Worm (Caenorhabditis elegans) whole organism, early embryonic: ENCODE results near the gene clec-251.

Experiments used
- B0310.2 ChIP-seq: sonication (generic microtip); optimal IDR thresholded peaks from 2 replicates; lab custom pipeline; 2016; ENCODE audit warnings: mild to moderate bottlenecking, missing genetic modification characterization, missing compliant biosample characterization
- F13C5.2 ChIP-seq: sonication (generic microtip); optimal IDR thresholded peaks from 2 replicates; lab custom pipeline; 2017; ENCODE audit warnings: mild to moderate bottlenecking, missing genetic modification characterization, inconsistent platforms, missing compliant biosample characterization
- aly-1 ChIP-seq: sonication (generic microtip); optimal IDR thresholded peaks from 2 replicates; lab custom pipeline; 2016; ENCODE audit warnings: missing genetic modification characterization, missing compliant biosample characterization
- ama-1 ChIP-seq: fragments of 150-350 bp; optimal IDR thresholded peaks from 2 replicates; lab custom pipeline; 2014
- ceh-13 ChIP-seq: fragments of 200-800 bp; sonication (Bioruptor generic); optimal IDR thresholded peaks from 2 replicates; lab custom pipeline; 2018; ENCODE audit warnings: mild to moderate bottlenecking, missing genetic modification characterization, missing compliant biosample characterization
- ceh-36 ChIP-seq: sonication (generic microtip); optimal IDR thresholded peaks from 2 replicates; lab custom pipeline; 2016; ENCODE audit warnings: missing genetic modification characterization, inconsistent platforms, missing compliant biosample characterization
- ets-7 ChIP-seq: sonication (generic microtip); optimal IDR thresholded peaks from 2 replicates; lab custom pipeline; 2016; ENCODE audit warnings: missing genotype, missing genetic modification characterization, missing compliant biosample characterization
- flt-1 ChIP-seq: fragments of 200-800 bp; sonication (Bioruptor generic); IDR thresholded peaks from 2 replicates; pipeline ENCODE4 v1.3.6; 2022; ENCODE audit warnings: missing genetic modification characterization, missing compliant biosample characterization
- hmbx-1 ChIP-seq: sonication (generic microtip); optimal IDR thresholded peaks from 2 replicates; lab custom pipeline; 2016; ENCODE audit warnings: mild to moderate bottlenecking, missing genetic modification characterization, missing compliant biosample characterization
- hmg-4 ChIP-seq: fragments of 200-800 bp; sonication (Bioruptor generic); optimal IDR thresholded peaks from 2 replicates; lab custom pipeline; 2018; ENCODE audit warnings: mild to moderate bottlenecking, missing genetic modification characterization, missing compliant biosample characterization
- hnd-1 ChIP-seq: sonication (generic microtip); optimal IDR thresholded peaks from 2 replicates; lab custom pipeline; 2016; ENCODE audit warnings: missing genetic modification characterization, missing compliant biosample characterization
- pes-1 ChIP-seq: fragments of 200-800 bp; sonication (Bioruptor generic); IDR thresholded peaks from 2 replicates; pipeline ENCODE4 v1.3.6; 2022; ENCODE audit warnings: missing genetic modification reagents, missing genetic modification characterization, missing compliant biosample characterization
- scrt-1 ChIP-seq: fragments of 200-800 bp; sonication (Bioruptor generic); IDR thresholded peaks from 2 replicates; pipeline ENCODE4 v1.3.6; 2022; ENCODE audit warnings: missing genetic modification characterization, missing compliant biosample characterization
- sea-1 ChIP-seq: fragments of 200-800 bp; sonication (Bioruptor generic); conservative IDR thresholded peaks from 2 replicates; pipeline ENCODE4 v1.3.6; 2022; ENCODE audit warnings: missing genetic modification characterization, missing compliant biosample characterization
- tbx-11 ChIP-seq: fragments of 200-800 bp; sonication (Bioruptor generic); IDR thresholded peaks from 2 replicates; pipeline ENCODE4 v1.3.6; 2022; ENCODE audit warnings: missing genetic modification characterization, missing compliant biosample characterization
- tbx-37 ChIP-seq: fragments of 200-800 bp; sonication (Bioruptor generic); conservative IDR thresholded peaks from 2 replicates; pipeline ENCODE4 v1.3.6; 2022; ENCODE audit warnings: missing genetic modification reagents, missing genetic modification characterization, missing compliant biosample characterization
- tra-4 ChIP-seq: sonication (generic microtip); optimal IDR thresholded peaks from 2 replicates; lab custom pipeline; 2017; ENCODE audit warnings: missing genetic modification characterization, missing compliant biosample characterization

Gene clec-251

DNA sequence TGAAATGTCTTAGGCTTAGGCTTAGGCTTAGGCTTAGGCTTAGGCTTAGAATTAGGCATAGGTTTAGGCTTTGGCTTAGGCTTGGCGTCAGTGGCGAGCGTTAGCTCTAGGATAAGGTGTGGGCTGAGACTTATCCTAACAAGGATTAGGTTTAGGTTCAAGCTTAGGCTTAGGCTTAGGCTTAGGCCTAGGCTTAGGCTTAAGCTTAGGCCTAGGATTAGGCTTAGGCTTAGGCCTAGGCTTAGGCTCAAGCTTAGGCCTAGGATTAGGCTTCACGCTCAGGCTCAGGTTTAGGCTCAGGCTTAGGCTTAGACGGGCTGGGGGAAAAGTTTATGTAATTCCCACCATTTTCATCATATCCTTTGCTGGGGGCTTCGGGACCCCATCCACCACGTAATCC lies 12.8 kb downstream of the clec-251 start:
- TF ChIP-seq ceh-36 (tag; lab: Kevin White, UChicago) (peak; percentile 88), tbx-37 (GFP tag; lab: Robert Waterston, UW) (no peak), ceh-13 (GFP tag; lab: Kevin White, UChicago) (no peak)

DNA sequence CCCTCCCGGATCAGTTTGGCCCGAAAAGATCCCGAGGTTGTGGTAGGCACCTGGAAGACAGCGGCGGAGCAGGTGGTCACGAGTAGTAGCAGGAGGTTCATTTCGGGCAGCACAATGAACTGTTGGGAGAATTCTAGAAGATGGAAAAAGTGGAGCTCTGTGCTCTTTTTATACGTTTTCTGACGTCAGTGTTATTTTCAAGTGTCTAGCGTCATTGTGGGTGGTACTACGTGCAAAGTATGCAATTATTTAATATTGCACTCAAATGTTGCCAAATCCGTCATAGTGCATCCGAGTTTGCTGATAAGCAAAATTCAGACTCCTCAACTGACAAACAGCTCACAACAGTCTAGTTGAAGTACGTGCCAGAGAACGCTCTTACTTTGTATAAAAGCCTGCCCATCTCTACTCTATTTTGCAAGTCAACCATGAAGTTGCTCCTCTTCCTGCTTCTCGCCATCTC lies 15.2 kb downstream of the clec-251 start, which contains the start of the genes asp-18 and scl-19:
TSS of gene asp-18 (minus strand) at position 101 of the 463 bp plus-strand sequence.
TSS of gene scl-19 (plus strand) at position 413 of the 463 bp plus-strand sequence.
- TF ChIP-seq sea-1 (GFP tag; lab: Robert Waterston, UW) (no peak), tra-4 (tag; lab: Kevin White, UChicago) (no peak), pes-1 (GFP tag; lab: Robert Waterston, UW) (no peak), scrt-1 (no peak), ama-1 (lab: Kevin White, UChicago) (no peak), hmbx-1 (no peak), ceh-36 (tag; lab: Kevin White, UChicago) (no peak), ceh-13 (GFP tag; lab: Kevin White, UChicago) (no peak), hmg-4 (no peak)

DNA sequence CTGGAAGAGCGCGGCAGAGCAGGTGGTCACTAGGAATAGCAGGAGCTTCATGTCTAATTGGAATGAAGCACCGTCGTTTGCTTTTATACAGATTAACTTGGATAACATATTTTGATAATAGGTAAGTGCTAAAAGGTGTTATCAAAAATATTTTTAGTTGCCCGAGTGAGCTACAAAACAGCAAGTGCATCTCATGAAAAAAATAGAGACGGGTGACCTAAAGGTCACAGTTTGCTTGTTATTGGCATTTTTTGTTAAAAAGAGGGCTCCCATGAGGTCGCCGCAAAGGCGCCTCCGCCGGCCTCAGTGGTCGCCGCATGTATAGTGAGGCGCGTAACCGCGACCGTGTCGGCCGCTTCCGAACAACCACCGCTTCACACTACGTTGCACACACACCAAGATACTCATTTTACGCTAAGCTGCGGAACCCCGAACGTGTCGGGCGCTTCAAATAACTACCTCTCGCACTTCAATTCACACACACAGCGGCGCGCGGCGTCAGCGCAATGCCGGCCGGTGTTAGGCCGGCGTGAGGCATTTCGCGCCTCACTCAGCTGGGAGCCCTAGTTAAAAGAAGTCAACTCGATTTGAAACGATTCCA lies 17.4 kb downstream of the clec-251 start, which contains the start of gene asp-19:
TSS of gene asp-19 (minus strand) at position 51 of the 601 bp plus-strand sequence.
- no peak for TF ChIP-seq tbx-11 (GFP tag; lab: Robert Waterston, UW)
- TF ChIP-seq ceh-13 (GFP tag; lab: Kevin White, UChicago), result no peak
- TF ChIP-seq pes-1 (GFP tag; lab: Robert Waterston, UW), result no peak

DNA sequence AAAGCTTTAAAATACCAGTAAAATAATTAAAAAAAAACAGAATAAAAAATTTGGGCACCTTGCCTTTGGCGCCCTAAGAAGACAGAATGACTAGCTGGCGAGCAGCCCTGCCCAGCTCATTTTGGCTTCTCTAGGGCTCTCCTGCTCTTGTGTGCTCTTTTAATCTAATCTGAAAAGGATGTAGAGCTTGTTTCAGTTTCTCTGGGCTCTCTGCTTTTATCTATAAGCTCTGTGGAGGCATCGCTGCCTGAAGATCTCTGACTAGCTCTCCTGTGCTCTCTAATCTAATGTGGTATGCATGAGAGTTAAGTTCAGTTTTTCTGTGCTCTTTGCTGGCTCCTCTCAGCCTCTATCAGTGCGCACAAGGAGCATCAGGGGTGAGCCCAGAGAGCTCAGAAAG lies 20.9 kb downstream of the clec-251 start:
- TF ChIP-seq hnd-1 (tag; lab: Kevin White, UChicago) (no peak), flt-1 (no peak), hmg-4 (no peak), ama-1 (lab: Kevin White, UChicago) (no peak), pes-1 (GFP tag; lab: Robert Waterston, UW) (no peak), sea-1 (GFP tag; lab: Robert Waterston, UW) (no peak), scrt-1 (no peak), aly-1 (tag; lab: Kevin White, UChicago) (no peak), F13C5.2 (tag; lab: Kevin White, UChicago) (no peak)

DNA sequence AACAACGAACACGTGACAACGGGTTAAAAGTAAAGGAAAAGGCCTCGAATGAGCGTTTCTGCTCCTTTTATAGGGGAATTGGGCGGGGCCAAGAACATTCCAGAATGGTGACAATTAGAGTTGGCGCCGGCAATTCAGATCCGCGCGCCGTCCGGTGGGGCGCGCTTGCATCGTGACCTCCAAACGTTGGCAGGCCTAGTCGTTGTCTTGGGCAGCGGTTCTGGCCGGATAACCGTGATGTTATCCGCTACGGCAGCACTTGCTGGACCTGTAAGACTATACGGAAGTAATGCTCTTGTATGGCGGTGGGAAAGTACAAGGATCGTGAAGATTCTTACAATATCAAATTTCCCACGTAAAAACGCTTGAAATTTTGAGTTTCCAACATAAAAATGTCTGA lies 22.0 kb downstream of the clec-251 start:
- TF ChIP-seq tbx-11 (GFP tag; lab: Robert Waterston, UW), result peak; percentile 41; the same call in 1 of the 2 replicates
- TF ChIP-seq sea-1 (GFP tag; lab: Robert Waterston, UW), result 0 out of 2 replicates have a peak, but pooled peaks have one; percentile 46

DNA sequence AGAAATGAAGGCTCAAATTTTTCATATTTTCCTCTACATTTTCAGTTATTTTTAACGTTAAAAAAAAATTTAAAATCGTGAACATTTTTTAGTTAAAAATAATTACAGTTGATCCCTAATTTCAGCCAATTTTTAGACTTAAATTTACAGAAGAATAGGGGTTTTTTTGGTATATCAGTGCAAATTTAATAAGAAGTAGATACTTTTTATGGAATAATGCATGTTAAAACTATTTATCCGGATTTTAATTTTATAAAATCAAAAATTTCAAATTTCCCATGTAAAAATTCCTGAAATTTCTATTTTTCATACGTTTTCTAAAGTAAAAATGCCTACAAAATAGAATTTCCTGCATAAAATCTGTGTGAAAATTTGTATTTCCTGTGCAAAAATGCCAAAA lies 22.7 kb downstream of the clec-251 start:
- TF ChIP-seq scrt-1, result no peak
- no peak for TF ChIP-seq tbx-37 (GFP tag; lab: Robert Waterston, UW)
- TF ChIP-seq ama-1 (lab: Kevin White, UChicago), result no peak
- no peak for TF ChIP-seq tra-4 (tag; lab: Kevin White, UChicago)
- TF ChIP-seq B0310.2 (tag; lab: Kevin White, UChicago), result no peak
- TF ChIP-seq flt-1, result no peak
- no peak for TF ChIP-seq pes-1 (GFP tag; lab: Robert Waterston, UW)
- TF ChIP-seq hmbx-1, result no peak
- TF ChIP-seq F13C5.2 (tag; lab: Kevin White, UChicago), result no peak
- no peak for TF ChIP-seq ceh-36 (tag; lab: Kevin White, UChicago)
- no peak for TF ChIP-seq sea-1 (GFP tag; lab: Robert Waterston, UW)
- TF ChIP-seq ets-7 (tag; lab: Kevin White, UChicago), result no peak
- no peak for TF ChIP-seq aly-1 (tag; lab: Kevin White, UChicago)
- no peak for TF ChIP-seq tbx-11 (GFP tag; lab: Robert Waterston, UW)
- TF ChIP-seq hmg-4, result no peak
- no peak for TF ChIP-seq ceh-13 (GFP tag; lab: Kevin White, UChicago)
- no peak for TF ChIP-seq hnd-1 (tag; lab: Kevin White, UChicago)

DNA sequence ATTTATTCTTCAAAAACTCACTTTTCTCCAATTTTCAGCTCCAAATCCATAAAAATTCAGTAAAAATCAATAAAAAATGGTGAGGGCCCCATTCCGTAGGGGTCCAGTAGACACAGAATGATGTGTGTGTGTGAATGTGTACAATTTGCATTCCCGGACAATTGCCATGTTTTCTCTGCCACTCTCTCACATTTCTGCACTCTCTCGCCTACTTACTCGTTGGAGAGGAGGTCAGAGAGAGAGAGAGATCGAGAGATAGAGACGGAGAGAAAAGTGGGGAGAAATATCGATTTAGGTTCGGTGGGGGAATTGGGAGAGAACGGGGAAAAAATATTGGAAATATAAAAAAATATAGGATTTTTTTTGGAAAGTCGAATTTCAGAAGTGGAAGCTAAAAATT lies 23.2 kb downstream of the clec-251 start:
- TF ChIP-seq ceh-13 (GFP tag; lab: Kevin White, UChicago) (peak; percentile 72), scrt-1 (no peak), tbx-11 (GFP tag; lab: Robert Waterston, UW) (0 out of 2 replicates have a peak, but pooled peaks have one; percentile 58), hnd-1 (tag; lab: Kevin White, UChicago) (peak; percentile 45), hmbx-1 (no peak), hmg-4 (peak; percentile 23), flt-1 (peak; percentile 68; the same call in 1 of the 2 replicates)

DNA sequence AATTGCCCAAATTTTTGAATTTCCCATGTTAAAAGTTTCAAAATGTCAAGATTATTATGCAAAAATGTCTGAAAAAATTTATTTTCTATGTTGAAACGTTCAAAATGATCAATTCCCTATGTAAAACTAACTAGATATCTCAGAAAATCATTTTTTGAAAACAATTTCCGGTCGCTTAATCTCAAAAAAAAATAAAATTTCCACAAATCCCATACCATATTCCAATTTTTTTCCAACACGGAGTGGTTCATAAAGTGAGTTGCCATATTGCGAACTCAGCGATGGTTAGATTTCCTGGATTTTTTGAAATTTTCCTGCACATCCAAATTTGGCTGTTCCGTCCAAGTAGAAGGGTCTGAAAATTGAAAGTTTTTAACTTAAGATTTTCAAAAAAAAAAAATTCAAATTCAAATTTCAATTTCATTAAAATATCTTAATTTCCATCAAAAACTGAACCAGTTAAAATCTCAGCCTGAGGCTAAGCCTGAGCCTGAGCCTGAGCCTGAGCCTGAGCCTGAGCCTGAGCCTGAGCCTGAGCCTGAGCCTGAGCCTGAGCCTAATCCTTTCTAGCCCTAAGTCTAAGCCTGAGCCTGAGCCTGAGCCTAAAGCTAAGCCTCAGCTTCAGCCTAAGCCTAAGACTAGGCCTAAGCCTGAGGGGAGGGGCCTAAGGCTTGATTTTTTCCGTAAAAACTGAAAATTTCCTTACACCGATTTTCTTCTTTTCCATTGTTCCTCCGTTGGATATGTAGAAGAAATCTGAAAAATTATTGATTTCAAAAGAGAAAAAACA lies 24.1 kb downstream of the clec-251 start:
- TF ChIP-seq tbx-11 (GFP tag; lab: Robert Waterston, UW), result no peak
- TF ChIP-seq flt-1, result peak; percentile 52
- peak; percentile 57 for TF ChIP-seq ceh-36 (tag; lab: Kevin White, UChicago)
